Worm (Caenorhabditis elegans): ENCODE data around the gene clec-65.

The clec-65 gene

DNA sequence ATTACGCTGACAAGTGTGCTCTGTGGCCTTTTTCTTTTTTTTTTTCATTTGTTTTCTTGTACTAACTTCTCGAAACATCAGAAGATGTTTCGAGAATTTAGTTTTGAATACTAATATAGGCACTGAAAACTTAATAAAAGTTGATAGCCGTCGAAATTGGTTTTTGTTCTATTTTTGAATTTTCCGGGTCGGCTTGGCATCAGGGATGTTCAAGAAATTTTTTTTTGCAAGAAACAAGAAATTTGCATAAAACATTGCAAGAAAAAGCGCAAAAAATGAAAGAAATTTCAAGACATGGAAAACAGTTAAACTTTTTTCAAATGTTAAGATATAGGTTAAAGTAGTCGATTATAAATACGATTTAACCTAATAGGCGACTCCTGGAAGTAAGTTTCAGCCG lies 22.1 kb downstream of the clec-65 start:
- TF ChIP-seq rnt-1 (tag; optimal IDR thresholded peaks at IDR 0.05) (no peak), lin-15B (tag; optimal IDR thresholded peaks at IDR 0.05) (no peak), ceh-82 (tag; optimal IDR thresholded peaks at IDR 0.05) (no peak), nhr-71 (tag; optimal IDR thresholded peaks at IDR 0.05) (no peak), hlh-4 (tag; optimal IDR thresholded peaks at IDR 0.05) (no peak), swsn-7 (tag; optimal IDR thresholded peaks at IDR 0.05) (no peak), vab-15 (tag; optimal IDR thresholded peaks at IDR 0.05) (no peak), mep-1 (tag; optimal IDR thresholded peaks at IDR 0.05) (no peak), nhr-20 (tag; optimal IDR thresholded peaks at IDR 0.05) (no peak), sox-4 (tag; optimal IDR thresholded peaks at IDR 0.05) (no peak), nhr-11 (tag; optimal IDR thresholded peaks at IDR 0.05) (no peak), nhr-90 (tag; optimal IDR thresholded peaks at IDR 0.05; ENCODE audit: poor library complexity) (no peak), nhr-12 (tag; optimal IDR thresholded peaks at IDR 0.05) (no peak), dsc-1 (tag; optimal IDR thresholded peaks at IDR 0.05) (no peak)

DNA sequence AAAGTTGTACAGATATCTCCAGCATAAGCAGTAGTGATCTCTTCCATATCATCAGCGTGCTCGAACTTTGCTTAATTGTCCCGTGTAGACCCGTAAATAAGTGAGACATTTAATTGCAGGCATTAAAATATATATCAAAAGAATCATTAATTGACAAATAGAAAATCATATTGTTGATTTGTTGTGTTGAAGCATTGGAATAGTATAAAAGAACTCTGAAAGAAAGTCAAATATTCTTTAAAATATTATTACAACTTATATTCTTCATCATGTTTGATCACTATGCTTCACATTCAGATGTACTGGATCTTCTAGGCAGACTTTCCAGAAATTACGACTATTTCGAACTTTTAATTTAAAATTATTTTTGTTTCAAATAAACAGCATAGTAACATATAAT lies 24.4 kb downstream of the clec-65 start, which contains the start of gene F58G1.8:
F58G1.8 (minus strand) TSS at position 101 of the 400 bp plus-strand sequence.
- no peak for TF ChIP-seq irx-1 (tag; optimal IDR thresholded peaks at IDR 0.05)

DNA sequence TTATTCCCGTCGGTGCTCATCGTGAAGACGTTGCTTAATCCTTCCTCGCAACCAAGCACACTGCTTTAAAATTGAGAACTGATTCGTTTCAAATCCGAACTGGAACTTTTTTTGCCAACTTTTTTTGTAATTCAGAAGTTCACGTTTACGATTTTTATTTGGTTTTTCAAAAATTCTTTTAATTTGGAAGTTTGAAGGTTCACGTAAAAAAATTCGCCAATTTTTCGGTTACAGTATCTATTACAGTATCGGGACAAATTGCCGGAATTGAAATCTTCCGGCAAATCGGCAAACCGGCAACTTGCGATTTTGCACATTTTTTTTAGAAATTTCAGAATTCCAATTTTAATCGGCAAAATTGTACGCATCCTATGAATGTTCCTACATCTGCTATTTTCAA lies 27.1 kb downstream of the clec-65 start, which contains the start of gene F58G1.3:
F58G1.3 (minus strand) TSS at position 101 of the 400 bp plus-strand sequence.
- TF ChIP-seq ceh-8 (GFP tag; optimal IDR thresholded peaks at IDR 0.05), result no peak
- no peak for TF ChIP-seq snpc-4 (tag; optimal IDR thresholded peaks at IDR 0.05)
- TF ChIP-seq ztf-11 (tag; optimal IDR thresholded peaks at IDR 0.05), result no peak

DNA sequence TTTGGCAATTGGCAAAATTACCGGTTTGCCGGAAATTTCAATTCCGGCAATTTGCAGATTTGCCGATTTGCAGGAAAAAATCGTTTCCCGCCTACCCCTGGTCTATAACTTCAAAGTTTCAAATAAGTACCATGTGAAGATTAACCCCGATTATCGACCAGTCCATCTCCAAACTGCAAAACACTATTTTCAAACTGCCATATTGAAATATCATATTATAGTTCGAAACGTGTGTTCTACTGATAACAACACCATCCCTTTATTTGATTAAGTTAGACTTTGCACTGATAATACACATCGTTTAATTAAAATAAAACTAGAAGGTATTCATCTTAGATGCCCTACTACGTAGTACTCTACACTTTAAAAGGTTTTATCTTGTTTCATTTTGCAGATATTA lies 29.0 kb downstream of the clec-65 start:
- TF ChIP-seq efl-1 (optimal IDR thresholded peaks at IDR 0.05), result no peak
- peak in 1 of 2 experiments; percentile 49 for TF ChIP-seq efl-1 (GFP tag; optimal IDR thresholded peaks at IDR 0.05 in 1 of 2)
- TF ChIP-seq ceh-63 (GFP tag; optimal IDR thresholded peaks at IDR 0.05), result no peak

DNA sequence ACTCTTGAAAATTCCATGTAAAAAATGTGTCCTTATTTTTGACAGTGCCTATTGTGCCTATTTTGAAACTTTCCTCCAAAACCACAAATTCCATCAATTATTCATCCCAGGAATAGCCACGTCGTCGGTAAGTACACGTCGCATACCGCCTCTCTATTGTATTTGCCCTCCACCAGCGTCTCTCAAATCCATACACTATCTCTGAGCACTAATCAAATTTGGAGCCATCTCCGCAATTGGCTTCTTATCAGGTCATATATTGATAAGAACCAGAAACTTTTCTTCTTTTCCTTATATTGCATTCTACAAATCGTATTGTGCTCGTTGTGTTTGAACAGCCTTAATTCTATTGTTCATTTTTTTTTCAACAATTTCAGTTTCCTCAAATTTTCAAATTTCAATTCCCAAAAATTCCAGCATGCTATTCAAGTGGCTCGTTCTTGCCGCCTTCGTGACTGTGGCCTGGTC lies 30.4 kb downstream of the clec-65 start, which contains the start of gene dct-18:
dct-18 (plus strand) TSS at position 418 of the 468 bp plus-strand sequence.
- TF ChIP-seq efl-1 (optimal IDR thresholded peaks at IDR 0.05) (no peak), efl-1 (GFP tag; optimal IDR thresholded peaks at IDR 0.05 in 1 of 2) (peak in 1 of 2 experiments; percentile 56), elt-3 (tag; optimal IDR thresholded peaks at IDR 0.05) (no peak), jun-1 (tag; optimal IDR thresholded peaks at IDR 0.05) (no peak), egl-27 (tag; optimal IDR thresholded peaks at IDR 0.05) (no peak), C04F5.9 (tag; optimal IDR thresholded peaks at IDR 0.05) (no peak), lin-35 (GFP tag; optimal IDR thresholded peaks at IDR 0.05) (peak in 1 of 2 experiments; percentile 24), pqm-1 (tag; optimal IDR thresholded peaks at IDR 0.05) (peak; percentile 3), elt-2 (tag; optimal IDR thresholded peaks at IDR 0.05) (peak; percentile 69), F16B12.6 (tag; optimal IDR thresholded peaks at IDR 0.05) (no peak), lin-39 (tag; optimal IDR thresholded peaks at IDR 0.05) (no peak), fkh-10 (GFP tag; optimal IDR thresholded peaks at IDR 0.05) (no peak), xbp-1 (tag; optimal IDR thresholded peaks at IDR 0.05) (peak; percentile 46), ceh-63 (GFP tag; optimal IDR thresholded peaks at IDR 0.05) (no peak), isw-1 (GFP tag; IDR thresholded peaks at IDR 0.05) (no peak), zag-1 (tag; optimal IDR thresholded peaks at IDR 0.05) (no peak), egl-13 (tag; optimal IDR thresholded peaks at IDR 0.05) (no peak), pax-3 (tag; optimal IDR thresholded peaks at IDR 0.05) (no peak), ets-5 (GFP tag; IDR thresholded peaks at IDR 0.05) (no peak), ceh-88 (GFP tag; IDR thresholded peaks at IDR 0.05) (no peak), ztf-11 (tag; optimal IDR thresholded peaks at IDR 0.05) (no peak), irx-1 (tag; optimal IDR thresholded peaks at IDR 0.05) (no peak), fkh-4 (tag; optimal IDR thresholded peaks at IDR 0.05; ENCODE audit: borderline replicate concordance) (no peak), nhr-11 (tag; optimal IDR thresholded peaks at IDR 0.05) (no peak)

All from whole organism, L1 larva.